Fruit fly (Drosophila melanogaster): ENCODE results near the gene CG8188.

dm6 chrX:17712466-17712865, 9.6 kb upstream of the CG8188 start:
- TF ChIP-seq EcR (GFP tag; optimal IDR thresholded peaks at IDR 0.05) (no peak), CG8478 (optimal IDR thresholded peaks at IDR 0.05) (no peak)
